Worm (Caenorhabditis elegans) whole organism, L4 larva: ENCODE data around the gene daf-41.

Source experiments
- D1046.2 ChIP-seq: fragments of 200-800 bp; sonication (Bioruptor generic); IDR thresholded peaks from 2 replicates; pipeline ENCODE4 v1.3.6; 2022; ENCODE audit warnings: missing genetic modification characterization, missing compliant biosample characterization
- T20F7.1 ChIP-seq: fragments of 200-800 bp; sonication (Bioruptor generic); optimal IDR thresholded peaks from 2 replicates; lab custom pipeline; 2018; ENCODE audit warnings: mild to moderate bottlenecking, missing genetic modification characterization, missing compliant biosample characterization
- Y48G9A.11 ChIP-seq: fragments of 200-800 bp; sonication (Bioruptor generic); IDR thresholded peaks from 2 replicates; pipeline ENCODE4 v1.3.6; 2022; ENCODE audit warnings: missing genetic modification reagents, missing genetic modification characterization, missing compliant biosample characterization
- Y5F2A.4 ChIP-seq: fragments of 200-800 bp; sonication (Bioruptor generic); optimal IDR thresholded peaks from 2 replicates; lab custom pipeline; 2018; ENCODE audit warnings: mild to moderate bottlenecking, missing genetic modification characterization, missing compliant biosample characterization
- Y75B8A.6 ChIP-seq: fragments of 200-800 bp; sonication (Bioruptor generic); IDR thresholded peaks from 2 replicates; pipeline ENCODE4 v1.3.6; 2022; ENCODE audit warnings: missing genetic modification reagents, missing genetic modification characterization, missing compliant biosample characterization
- aha-1 ChIP-seq: fragments of 150-350 bp; peaks from one replicate; lab custom pipeline; 2014; ENCODE audit warnings: missing biosample characterization, missing genetic modification characterization
- arid-1 ChIP-seq: fragments of 200-800 bp; sonication (Bioruptor generic); conservative IDR thresholded peaks from 2 replicates; pipeline ENCODE4 v1.3.6; 2022; ENCODE audit warnings: missing genetic modification reagents, missing genetic modification characterization, missing compliant biosample characterization
- ceh-44 ChIP-seq: fragments of 200-800 bp; sonication (Bioruptor generic); IDR thresholded peaks from 2 replicates; pipeline ENCODE4 v1.3.6; 2022; ENCODE audit warnings: missing genetic modification reagents, missing genetic modification characterization, missing compliant biosample characterization
- ceh-62 ChIP-seq: sonication (generic microtip); optimal IDR thresholded peaks from 2 replicates; lab custom pipeline; 2017; ENCODE audit warnings: missing biosample characterization, missing genetic modification characterization
- ceh-82 ChIP-seq: sonication (generic microtip); optimal IDR thresholded peaks from 2 replicates; lab custom pipeline; 2017; ENCODE audit warnings: missing biosample characterization, missing genetic modification characterization
- daf-16 ChIP-seq, 3 experiments: sonication (generic microtip); optimal IDR thresholded peaks; 2 replicates each; lab custom pipeline; 2016 to 2017; ENCODE audit warnings: missing genetic modification characterization in 3 of 3, missing genetic modification reagents in 3 of 3, mild to moderate bottlenecking in 2 of 3, missing compliant biosample characterization in 2 of 3, missing biosample characterization in 1 of 3, moderate library complexity in 1 of 3
- daf-19 ChIP-seq: fragments of 200-800 bp; sonication (Bioruptor generic); conservative IDR thresholded peaks from 2 replicates; pipeline ENCODE4 v1.3.6; 2022; ENCODE audit warnings: missing genetic modification characterization, missing compliant biosample characterization
- dve-1 ChIP-seq: sonication (generic microtip); optimal IDR thresholded peaks from 2 replicates; lab custom pipeline; 2017; ENCODE audit warnings: antibody characterized with exemption, mild to moderate bottlenecking, missing genetic modification characterization, missing compliant biosample characterization; ENCODE audit not compliant: insufficient read depth
- egl-43 ChIP-seq: fragments of 200-800 bp; sonication (Bioruptor generic); IDR thresholded peaks from 2 replicates; pipeline ENCODE4 v1.3.6; 2022; ENCODE audit warnings: missing genetic modification reagents, missing genetic modification characterization, missing compliant biosample characterization
- hlh-11 ChIP-seq: fragments of 200-800 bp; sonication (Bioruptor generic); optimal IDR thresholded peaks from 2 replicates; lab custom pipeline; 2018; ENCODE audit warnings: mild to moderate bottlenecking, missing genetic modification characterization, missing compliant biosample characterization
- hlh-30 ChIP-seq: sonication (generic microtip); optimal IDR thresholded peaks from 2 replicates; lab custom pipeline; 2017; ENCODE audit warnings: antibody characterized with exemption, mild to moderate bottlenecking, missing genetic modification characterization, missing compliant biosample characterization; ENCODE audit not compliant: insufficient read depth
- lin-1 ChIP-seq: fragments of 200-800 bp; sonication (Bioruptor generic); IDR thresholded peaks from 2 replicates; pipeline ENCODE4 v1.3.6; 2022; ENCODE audit warnings: missing genetic modification reagents, missing genetic modification characterization, missing compliant biosample characterization
- lsy-2 ChIP-seq, 2 experiments: fragments of 150-350 bp in 1 of 2; sonication (generic microtip) in 1 of 2; optimal IDR thresholded peaks; 2 replicates each; lab custom pipeline; 2014 to 2017; ENCODE audit warnings: missing biosample characterization in 2 of 2, missing genetic modification characterization in 2 of 2
- madf-9 ChIP-seq: fragments of 200-800 bp; sonication (Bioruptor generic); conservative IDR thresholded peaks from 2 replicates; pipeline ENCODE4 v1.3.6; 2022; ENCODE audit warnings: missing genetic modification reagents, missing genetic modification characterization, missing compliant biosample characterization
- mep-1 ChIP-seq: fragments of 150-350 bp; sonication (generic microtip); optimal IDR thresholded peaks from 3 replicates; lab custom pipeline; 2014; ENCODE audit warnings: missing biosample characterization, missing genetic modification characterization
- mxl-2 ChIP-seq: fragments of 200-800 bp; sonication (Bioruptor generic); conservative IDR thresholded peaks from 2 replicates; pipeline ENCODE4 v1.3.6; 2022; ENCODE audit warnings: missing genetic modification reagents, missing genetic modification characterization, missing compliant biosample characterization
- nhr-10 ChIP-seq: fragments of 150-350 bp; optimal IDR thresholded peaks from 2 replicates; lab custom pipeline; 2014; ENCODE audit warnings: missing biosample characterization, missing genetic modification characterization
- nhr-11 ChIP-seq: fragments of 150-350 bp; optimal IDR thresholded peaks from 2 replicates; lab custom pipeline; 2014; ENCODE audit warnings: missing biosample characterization, missing genetic modification characterization
- nhr-111 ChIP-seq: fragments of 200-800 bp; sonication (Bioruptor generic); optimal IDR thresholded peaks from 2 replicates; lab custom pipeline; 2018; ENCODE audit warnings: mild to moderate bottlenecking, missing genetic modification characterization, missing compliant biosample characterization
- nhr-28 ChIP-seq: fragments of 150-350 bp; optimal IDR thresholded peaks from 2 replicates; lab custom pipeline; 2014; ENCODE audit warnings: missing biosample characterization, missing genetic modification characterization
- nhr-48 ChIP-seq: sonication (generic microtip); optimal IDR thresholded peaks from 2 replicates; lab custom pipeline; 2016; ENCODE audit warnings: mild to moderate bottlenecking, missing genetic modification characterization, missing compliant biosample characterization
- nhr-6 ChIP-seq: fragments of 150-350 bp; optimal IDR thresholded peaks from 2 replicates; lab custom pipeline; 2014; ENCODE audit warnings: missing biosample characterization, missing genetic modification characterization
- nhr-77 ChIP-seq: fragments of 150-350 bp; optimal IDR thresholded peaks from 2 replicates; lab custom pipeline; 2014; ENCODE audit warnings: missing biosample characterization, missing genetic modification characterization
- saeg-2 ChIP-seq: fragments of 200-800 bp; sonication (Bioruptor generic); IDR thresholded peaks from 2 replicates; pipeline ENCODE4 v1.3.6; 2022; ENCODE audit warnings: missing genetic modification reagents, missing genetic modification characterization, missing compliant biosample characterization
- set-16 ChIP-seq: fragments of 200-800 bp; sonication (Bioruptor generic); IDR thresholded peaks from 2 replicates; pipeline ENCODE4 v1.3.6; 2022; ENCODE audit warnings: missing genetic modification reagents, missing genetic modification characterization, missing compliant biosample characterization
- spr-3 ChIP-seq: fragments of 200-800 bp; sonication (Bioruptor generic); optimal IDR thresholded peaks from 2 replicates; lab custom pipeline; 2018; ENCODE audit warnings: mild to moderate bottlenecking, missing genetic modification characterization, missing compliant biosample characterization
- tag-97 ChIP-seq: fragments of 200-800 bp; sonication (Bioruptor generic); IDR thresholded peaks from 2 replicates; pipeline ENCODE4 v1.3.6; 2022; ENCODE audit warnings: missing genetic modification characterization, missing compliant biosample characterization
- unc-39 ChIP-seq: sonication (generic microtip); optimal IDR thresholded peaks from 2 replicates; lab custom pipeline; 2017; ENCODE audit warnings: missing biosample characterization, missing genetic modification characterization
- zag-1 ChIP-seq: fragments of 150-350 bp; optimal IDR thresholded peaks from 2 replicates; lab custom pipeline; 2014; ENCODE audit warnings: missing biosample characterization, missing genetic modification characterization
- zfp-3 ChIP-seq: fragments of 200-800 bp; sonication (Bioruptor generic); conservative IDR thresholded peaks from 2 replicates; pipeline ENCODE4 v1.3.6; 2022; ENCODE audit warnings: missing genetic modification reagents, missing genetic modification characterization, missing compliant biosample characterization

daf-41 gene

DNA sequence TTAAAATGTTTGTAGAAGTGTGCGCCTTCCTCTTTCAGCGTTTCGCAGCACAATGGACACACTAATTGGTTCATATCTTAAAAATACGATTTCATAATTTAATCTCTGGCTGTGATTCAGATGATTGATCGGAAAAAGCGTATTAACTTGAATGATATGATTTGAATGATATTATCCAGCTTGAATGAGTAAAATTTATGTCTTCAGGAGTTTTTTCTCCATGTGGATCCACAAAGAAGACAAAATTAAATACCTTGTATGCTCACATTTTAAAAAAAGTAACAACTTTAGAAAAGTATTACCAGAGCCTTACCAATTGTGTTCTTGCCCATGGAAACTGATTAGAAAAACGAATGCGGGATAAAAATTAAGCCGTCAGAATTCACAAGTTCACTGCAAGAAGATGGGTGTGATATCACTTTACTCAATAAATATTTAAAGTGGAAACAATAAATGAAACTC, 1.1 kb downstream of the daf-41 start, which contains the start of gene ztf-8 (continued):
- TF ChIP-seq lin-1 (GFP tag; lab: Robert Waterston, UW), result 0 out of 2 replicates have a peak, but pooled peaks have one; percentile 36
- TF ChIP-seq zag-1 (tag; lab: Kevin White, UChicago), result no peak
- no peak for TF ChIP-seq nhr-28
- peak; percentile 3 for TF ChIP-seq T20F7.1 (GFP tag; lab: Kevin White, UChicago)
- no peak for TF ChIP-seq nhr-6 (tag; lab: Kevin White, UChicago)
- TF ChIP-seq Y5F2A.4 (GFP tag; lab: Kevin White, UChicago), result no peak
- TF ChIP-seq Y48G9A.11 (GFP tag; lab: Robert Waterston, UW), result peak; percentile 65; the same call in 1 of the 2 replicates
- TF ChIP-seq daf-19 (GFP tag; lab: Robert Waterston, UW), result no peak
- TF ChIP-seq saeg-2 (GFP tag; lab: Robert Waterston, UW), result no peak
- no peak for TF ChIP-seq ceh-44
- TF ChIP-seq nhr-111 (GFP tag; lab: Kevin White, UChicago), result no peak
- TF ChIP-seq hlh-30 (tag; lab: Kevin White, UChicago), result no peak
- TF ChIP-seq mxl-2 (GFP tag; lab: Robert Waterston, UW), result no peak
- TF ChIP-seq arid-1, result no peak; the same call in 1 of the 2 replicates
- no peak for TF ChIP-seq ceh-82
- TF ChIP-seq madf-9 (GFP tag; lab: Robert Waterston, UW), result no peak
- TF ChIP-seq hlh-11 (tag; lab: Kevin White, UChicago), result no peak
- no peak for TF ChIP-seq nhr-48 (tag; lab: Kevin White, UChicago)
- no peak for TF ChIP-seq egl-43 (GFP tag; lab: Robert Waterston, UW)
- TF ChIP-seq lsy-2 (tag; optimal IDR thresholded peaks at IDR 0.05; lab: Kevin White, UChicago), result peak in 1 of 2 experiments; percentile 49
- TF ChIP-seq nhr-11 (tag; lab: Kevin White, UChicago), result no peak
- TF ChIP-seq spr-3 (GFP tag; lab: Kevin White, UChicago), result peak; percentile 10
- peak; percentile 54; the same call in 1 of the 2 replicates for TF ChIP-seq Y75B8A.6 (GFP tag; lab: Robert Waterston, UW)
- TF ChIP-seq tag-97, result no peak
- no peak for TF ChIP-seq ceh-62 (tag; lab: Kevin White, UChicago)
- TF ChIP-seq unc-39, result no peak
- no peak for TF ChIP-seq D1046.2
- TF ChIP-seq, all 104 proteins: peak for 16

- TF ChIP-seq set-16 (GFP tag; lab: Robert Waterston, UW) (no peak), zag-1 (tag; lab: Kevin White, UChicago) (no peak), lsy-2 (tag; optimal IDR thresholded peaks at IDR 0.05; lab: Kevin White, UChicago) (no peak), daf-19 (GFP tag; lab: Robert Waterston, UW) (no peak), nhr-10 (tag; lab: Kevin White, UChicago) (no peak), aha-1 (no peak), D1046.2 (no peak)
These were observed 4.8 kb downstream of the daf-41 start, which contains the start of gene ZC395.4 for ce11 chrIII:5269814-5270213. Gene ZC395.4, plus strand, starts transcription at chrIII:5270114.

DNA sequence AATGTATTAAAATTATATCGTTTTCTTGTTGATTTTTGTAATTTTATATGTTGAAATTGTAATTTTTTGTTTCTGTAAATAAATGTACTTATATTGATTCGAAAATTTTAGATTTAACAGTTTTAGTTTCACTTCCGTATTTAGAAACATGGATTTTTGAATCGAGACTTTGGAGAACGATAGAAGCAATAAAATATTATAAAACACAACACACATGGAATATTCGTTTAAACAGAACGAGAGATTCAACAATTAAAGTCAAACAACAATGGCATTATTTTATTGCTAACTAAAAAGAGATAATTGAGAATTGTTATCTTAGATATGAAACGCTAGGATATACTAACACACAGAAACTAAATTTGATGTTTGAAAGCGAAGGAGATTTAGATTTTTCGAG, 6.1 kb downstream of the daf-41 start:
- TF ChIP-seq zfp-3 (GFP tag; lab: Robert Waterston, UW) (no peak), nhr-77 (tag; lab: Kevin White, UChicago) (peak; percentile 83), dve-1 (tag; lab: Kevin White, UChicago) (peak; percentile 62), mep-1 (peak; percentile 38), daf-16 (GFP tag; optimal IDR thresholded peaks at IDR 0.05; lab: Kevin White, UChicago) (no peak), daf-16 (tag; optimal IDR thresholded peaks at IDR 0.05; lab: Kevin White, UChicago) (peak; percentile 64)
